Worm (Caenorhabditis elegans): Measurements from ENCODE around the gene lrx-1.
A peak's percentile ranks its signal among the peaks of the same experiment; 100 is the strongest.

The lrx-1 gene

ce11 chrV:12244980-12245742 is 7.2 kb upstream of the lrx-1 start, which contains the start of the genes T04H1.13, slfl-5 and rad-50:
T04H1.13 (minus strand) TSS chrV:12245030.
slfl-5 (minus strand) TSS chrV:12245044.
rad-50 (plus strand) TSS chrV:12245646.
- no peak for TF ChIP-seq pha-4 (tag; optimal IDR thresholded peaks at IDR 0.05)
- no peak for TF ChIP-seq fkh-10 (GFP tag; optimal IDR thresholded peaks at IDR 0.05)
- no peak for TF ChIP-seq K02D7.2 (tag; optimal IDR thresholded peaks at IDR 0.05)
- no peak for TF ChIP-seq ceh-2 (tag; optimal IDR thresholded peaks at IDR 0.05)
- TF ChIP-seq gmeb-2 (tag; optimal IDR thresholded peaks at IDR 0.05) = no peak
- TF ChIP-seq unc-3 (GFP tag; conservative IDR thresholded peaks at IDR 0.05) = no peak
- TF ChIP-seq unc-3 (tag; optimal IDR thresholded peaks at IDR 0.05) = no peak
- TF ChIP-seq T23F11.4 (GFP tag; optimal IDR thresholded peaks at IDR 0.05) = no peak
- no peak for TF ChIP-seq ref-2 (tag; optimal IDR thresholded peaks at IDR 0.05)
- TF ChIP-seq pax-1 (tag; optimal IDR thresholded peaks at IDR 0.05) = no peak
- no peak for TF ChIP-seq ztf-16 (tag; optimal IDR thresholded peaks at IDR 0.05)
- TF ChIP-seq rnt-1 (tag; optimal IDR thresholded peaks at IDR 0.05) = no peak
- no peak for TF ChIP-seq nfya-1 (tag; optimal IDR thresholded peaks at IDR 0.05)
- no peak for TF ChIP-seq ceh-48 (tag; optimal IDR thresholded peaks at IDR 0.05)

DNA sequence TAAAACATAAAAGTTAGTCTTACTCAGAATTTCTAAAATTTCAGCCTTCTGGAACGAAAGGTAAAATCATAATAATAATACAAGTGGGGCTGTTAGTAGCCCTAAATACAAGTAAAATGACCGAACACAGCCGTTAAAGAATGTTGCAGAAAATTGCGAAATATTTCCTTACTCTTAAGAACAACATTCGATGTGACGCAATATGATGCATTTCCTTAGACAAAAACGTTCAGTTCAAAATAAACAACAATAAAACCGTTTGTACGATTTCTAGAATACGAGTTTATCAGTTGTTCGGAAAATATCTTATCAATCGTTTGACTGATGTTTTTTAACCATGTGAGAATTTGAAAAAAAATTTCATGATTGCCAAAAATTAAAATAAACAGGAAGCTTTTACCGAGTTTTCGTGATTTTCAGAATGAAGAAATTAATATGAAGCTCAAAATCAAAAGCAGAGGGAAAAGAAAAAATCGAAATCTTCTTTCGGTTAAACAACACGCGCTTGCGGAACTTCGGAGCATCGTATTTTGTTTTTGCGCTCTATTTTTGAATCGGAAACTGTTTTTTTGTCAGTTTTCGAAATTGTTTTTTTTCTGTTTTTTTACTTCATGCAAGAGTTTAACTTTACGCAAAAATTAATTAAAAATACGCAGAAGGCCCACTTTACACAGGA is 6.5 kb upstream of the lrx-1 start:
- TF ChIP-seq F13H6.1 (tag; optimal IDR thresholded peaks at IDR 0.05) = no peak
- no peak for TF ChIP-seq ceh-30 (tag; optimal IDR thresholded peaks at IDR 0.05)
- no peak for TF ChIP-seq elt-2 (tag; optimal IDR thresholded peaks at IDR 0.05)
- peak; percentile 1 for TF ChIP-seq ceh-48 (tag; optimal IDR thresholded peaks at IDR 0.05)
- no peak for TF ChIP-seq dve-1 (tag; optimal IDR thresholded peaks at IDR 0.05)

- TF ChIP-seq ceh-22 (tag; optimal IDR thresholded peaks at IDR 0.05) (no peak), fkh-6 (tag; optimal IDR thresholded peaks at IDR 0.05) (no peak), npax-4 (tag; optimal IDR thresholded peaks at IDR 0.05) (no peak), K09A11.1 (tag; optimal IDR thresholded peaks at IDR 0.05; ENCODE audit: insufficient read depth) (no peak), rnt-1 (tag; optimal IDR thresholded peaks at IDR 0.05) (no peak), nhr-232 (tag; optimal IDR thresholded peaks at IDR 0.05) (no peak), fkh-10 (GFP tag; optimal IDR thresholded peaks at IDR 0.05) (no peak), elt-2 (tag; optimal IDR thresholded peaks at IDR 0.05) (no peak), ceh-48 (tag; optimal IDR thresholded peaks at IDR 0.05) (no peak), lin-11 (tag; optimal IDR thresholded peaks at IDR 0.05) (no peak), pha-4 (tag; optimal IDR thresholded peaks at IDR 0.05) (no peak), ceh-18 (tag; optimal IDR thresholded peaks at IDR 0.05) (no peak), syd-9 (tag; optimal IDR thresholded peaks at IDR 0.05) (no peak), ceh-31 (tag; optimal IDR thresholded peaks at IDR 0.05) (no peak), pag-3 (tag; optimal IDR thresholded peaks at IDR 0.05; ENCODE audit: borderline replicate concordance) (no peak), tbx-2 (tag; optimal IDR thresholded peaks at IDR 0.05) (no peak), ama-1 (optimal IDR thresholded peaks at IDR 0.05) (no peak), nhr-11 (tag; optimal IDR thresholded peaks at IDR 0.05) (no peak)
Observed at ce11 chrV:12251041-12251440, 1.3 kb upstream of the lrx-1 start, which contains the start of gene T04H1.5. T04H1.5 (plus strand) TSS chrV:12251341.

DNA sequence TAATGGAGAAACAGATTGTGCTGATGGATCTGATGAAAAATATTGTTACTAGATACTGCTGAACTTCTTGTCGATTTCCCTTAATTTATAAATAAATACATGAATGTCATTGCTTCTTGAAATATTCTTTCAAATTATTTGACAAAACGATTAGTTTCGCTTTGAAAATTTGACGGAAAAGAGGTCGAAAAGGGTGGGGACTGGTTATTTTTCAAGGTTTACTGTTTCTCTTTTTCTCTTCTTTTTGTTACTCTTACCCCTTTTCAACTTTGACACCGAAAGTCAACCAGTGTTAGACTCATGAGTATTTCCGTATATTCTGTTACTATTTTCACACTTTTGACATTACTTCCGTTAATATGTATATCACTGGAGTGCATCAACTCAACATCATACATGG is 3.0 kb downstream of the lrx-1 start, which contains the start of gene T04H1.12:
T04H1.12 (plus strand) TSS at position 301 of the 400 bp plus-strand sequence.
- no peak for TF ChIP-seq hlh-8 (tag; optimal IDR thresholded peaks at IDR 0.05)
- no peak for TF ChIP-seq mec-3 (tag; optimal IDR thresholded peaks at IDR 0.05; ENCODE audit: borderline replicate concordance)
- no peak for TF ChIP-seq sox-2 (GFP tag; IDR thresholded peaks at IDR 0.05)
- TF ChIP-seq rnt-1 (tag; optimal IDR thresholded peaks at IDR 0.05) = no peak
- no peak for TF ChIP-seq Y22D7AL.16 (tag; optimal IDR thresholded peaks at IDR 0.05)
- TF ChIP-seq pqm-1 (tag; optimal IDR thresholded peaks at IDR 0.05) = no peak
- TF ChIP-seq ama-1 (optimal IDR thresholded peaks at IDR 0.05) = no peak
- no peak for TF ChIP-seq ceh-2 (tag; optimal IDR thresholded peaks at IDR 0.05)
- TF ChIP-seq unc-86 (tag; optimal IDR thresholded peaks at IDR 0.05) = no peak
